Fruit fly (Drosophila melanogaster): ENCODE data around the gene stumps.

DNA sequence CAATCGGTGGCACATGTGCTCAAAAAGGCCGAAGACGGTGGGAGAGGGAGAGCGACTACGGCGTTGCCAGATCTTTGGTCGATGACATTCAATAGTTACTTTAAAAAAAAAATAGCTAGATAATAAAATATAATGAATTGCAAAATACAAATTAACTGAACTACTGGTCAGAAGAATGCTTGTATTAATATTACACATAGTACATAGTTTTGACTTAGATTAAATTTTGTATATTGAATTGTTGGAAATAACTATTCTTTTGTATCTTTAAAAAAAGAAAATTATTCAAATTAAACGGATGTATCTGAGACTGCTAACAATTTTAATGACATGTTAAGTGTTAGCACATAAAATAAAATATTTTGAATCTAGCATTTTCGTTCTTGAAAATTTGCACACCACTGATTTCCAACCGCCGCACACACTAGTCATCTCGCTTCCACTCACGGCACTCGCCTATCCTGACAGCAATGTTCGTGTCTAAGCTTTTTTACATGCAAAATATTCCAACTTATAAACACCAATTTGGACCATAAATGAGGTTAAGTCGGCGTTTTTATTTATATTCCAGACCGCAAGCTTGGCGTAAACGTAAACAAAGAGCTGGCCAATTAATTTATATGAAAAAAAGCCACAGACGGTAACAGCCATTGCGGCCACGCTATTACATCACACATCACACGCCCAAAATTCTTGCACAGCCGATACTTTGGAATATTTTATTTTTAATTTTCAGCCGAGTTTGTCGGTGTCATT lies 1.9 kb upstream of the stumps start:
- peak; percentile 78 for TF ChIP-seq CG32006 (GFP tag; optimal IDR thresholded peaks at IDR 0.05)
- TF ChIP-seq Hr38 (GFP tag; optimal IDR thresholded peaks at IDR 0.05) = no peak
- peak; percentile 67 for TF ChIP-seq Eip75B (GFP tag; optimal IDR thresholded peaks at IDR 0.05)
- peak; percentile 78 for TF ChIP-seq esn (GFP tag; optimal IDR thresholded peaks at IDR 0.05)
- TF ChIP-seq CG6276 (GFP tag; optimal IDR thresholded peaks at IDR 0.05) = peak; percentile 52
- peak; percentile 69 for TF ChIP-seq Met (GFP tag; optimal IDR thresholded peaks at IDR 0.05)

All from whole organism, prepupa.